Worm (Caenorhabditis elegans) whole organism, young adult: ENCODE data around the gene F40A3.1.

Experiments used
- B0019.2 ChIP-seq: fragments of 200-800 bp; sonication (Bioruptor generic); conservative IDR thresholded peaks from 2 replicates; pipeline ENCODE4 v1.3.6; 2022; ENCODE audit warnings: missing genetic modification reagents, missing genetic modification characterization, missing compliant biosample characterization
- B0261.1 ChIP-seq: sonication (generic microtip); optimal IDR thresholded peaks from 2 replicates; lab custom pipeline; 2016; ENCODE audit warnings: mild to moderate bottlenecking, missing genetic modification characterization, moderate library complexity, missing compliant biosample characterization
- C06A6.2 ChIP-seq: fragments of 200-800 bp; sonication (Bioruptor generic); conservative IDR thresholded peaks from 2 replicates; pipeline ENCODE4 v1.3.6; 2022; ENCODE audit warnings: missing genetic modification characterization, missing compliant biosample characterization
- F22D6.2 ChIP-seq: sonication (generic microtip); optimal IDR thresholded peaks from 2 replicates; lab custom pipeline; 2016; ENCODE audit warnings: mild to moderate bottlenecking, missing genetic modification characterization, missing compliant biosample characterization
- F23B12.7 ChIP-seq: sonication (generic microtip); optimal IDR thresholded peaks from 2 replicates; lab custom pipeline; 2017; ENCODE audit warnings: missing genetic modification characterization, mild to moderate bottlenecking, missing compliant biosample characterization, antibody characterized with exemption, moderate library complexity; ENCODE audit not compliant: insufficient read depth
- F33H1.4 ChIP-seq: fragments of 200-800 bp; sonication (Bioruptor generic); IDR thresholded peaks from 2 replicates; pipeline ENCODE4 v1.3.6; 2022; ENCODE audit warnings: missing genetic modification reagents, missing genetic modification characterization, missing compliant biosample characterization
- F49E8.2 ChIP-seq: sonication (generic microtip); optimal IDR thresholded peaks from 3 replicates; lab custom pipeline; 2017; ENCODE audit warnings: missing genetic modification characterization, mild to moderate bottlenecking, missing compliant biosample characterization, antibody characterized with exemption, moderate library complexity; ENCODE audit not compliant: insufficient read depth
- F57A8.1 ChIP-seq: fragments of 200-800 bp; sonication (Bioruptor generic); optimal IDR thresholded peaks from 2 replicates; lab custom pipeline; 2018; ENCODE audit warnings: mild to moderate bottlenecking, missing genetic modification characterization, moderate library complexity, missing compliant biosample characterization
- Y53F4B.3 ChIP-seq: fragments of 200-800 bp; sonication (Bioruptor generic); IDR thresholded peaks from 2 replicates; pipeline ENCODE4 v1.3.6; 2022; ENCODE audit warnings: missing genetic modification reagents, missing genetic modification characterization, missing compliant biosample characterization
- Y53G8AR.9 ChIP-seq: fragments of 200-800 bp; sonication (Bioruptor generic); conservative IDR thresholded peaks from 2 replicates; pipeline ENCODE4 v1.3.6; 2022; ENCODE audit warnings: missing genetic modification reagents, missing genetic modification characterization, missing compliant biosample characterization
- Y67H2A.10 ChIP-seq: fragments of 200-800 bp; sonication (Bioruptor generic); conservative IDR thresholded peaks from 2 replicates; pipeline ENCODE4 v1.3.6; 2022; ENCODE audit warnings: missing genetic modification reagents, missing genetic modification characterization, missing compliant biosample characterization
- Y79H2A.3 ChIP-seq: fragments of 200-800 bp; sonication (Bioruptor generic); conservative IDR thresholded peaks from 2 replicates; pipeline ENCODE4 v1.3.6; 2022; ENCODE audit warnings: missing genetic modification reagents, missing genetic modification characterization, missing compliant biosample characterization
- ZK185.1 ChIP-seq: sonication (generic microtip); optimal IDR thresholded peaks from 2 replicates; lab custom pipeline; 2016; ENCODE audit warnings: mild to moderate bottlenecking, missing genetic modification characterization, missing compliant biosample characterization; ENCODE audit not compliant: poor library complexity, severe bottlenecking
- ama-1 ChIP-seq, 3 experiments: fragments of 150-350 bp in 1 of 3; sonication (generic microtip) in 2 of 3; optimal IDR thresholded peaks; 2 replicates each; lab custom pipeline; 2014 to 2018; ENCODE audit warnings: missing biosample characterization in 2 of 3, missing genetic modification characterization in 2 of 3, missing genetic modification reagents in 2 of 3
- aptf-2 ChIP-seq: fragments of 200-800 bp; sonication (Bioruptor generic); conservative IDR thresholded peaks from 2 replicates; pipeline ENCODE4 v1.3.6; 2022; ENCODE audit warnings: missing genetic modification reagents, missing genetic modification characterization, missing compliant biosample characterization
- aptf-3 ChIP-seq: fragments of 200-800 bp; sonication (Bioruptor generic); IDR thresholded peaks from 2 replicates; pipeline ENCODE4 v1.3.6; 2022; ENCODE audit warnings: missing genetic modification characterization, missing compliant biosample characterization
- atf-7 ChIP-seq: sonication (generic microtip); optimal IDR thresholded peaks from 2 replicates; lab custom pipeline; 2017; ENCODE audit warnings: mild to moderate bottlenecking, missing genetic modification characterization, missing compliant biosample characterization
- cebp-1 ChIP-seq, 2 experiments: fragments of 200-800 bp in 1 of 2; sonication (Bioruptor generic) in 1 of 2; sonication (generic microtip) in 1 of 2; IDR thresholded peaks in 1 of 2; optimal IDR thresholded peaks in 1 of 2; 2 replicates each; pipeline versions ENCODE4 v1.3.6 to Lab custom; 2017 to 2022; ENCODE audit warnings: missing compliant biosample characterization in 2 of 2, missing genetic modification characterization in 2 of 2, mild to moderate bottlenecking in 1 of 2, missing genetic modification reagents in 1 of 2, moderate library complexity in 1 of 2
- cebp-2 ChIP-seq: fragments of 200-800 bp; sonication (Bioruptor generic); IDR thresholded peaks from 2 replicates; pipeline ENCODE4 v1.3.6; 2022; ENCODE audit warnings: missing genetic modification characterization, missing compliant biosample characterization
- ceh-100 ChIP-seq: fragments of 200-800 bp; sonication (Bioruptor generic); IDR thresholded peaks from 2 replicates; pipeline ENCODE4 v1.3.6; 2022; ENCODE audit warnings: missing genetic modification reagents, missing genetic modification characterization, missing compliant biosample characterization
- ceh-27 ChIP-seq: fragments of 200-800 bp; sonication (Bioruptor generic); optimal IDR thresholded peaks from 2 replicates; lab custom pipeline; 2018; ENCODE audit warnings: mild to moderate bottlenecking, missing genetic modification characterization, moderate library complexity, missing compliant biosample characterization
- dox-1 ChIP-seq: fragments of 200-800 bp; sonication (Bioruptor generic); IDR thresholded peaks from 2 replicates; pipeline ENCODE4 v1.3.6; 2022; ENCODE audit warnings: missing genetic modification reagents, missing genetic modification characterization, missing compliant biosample characterization
- efl-1 ChIP-seq: fragments of 150-350 bp; optimal IDR thresholded peaks from 2 replicates; lab custom pipeline; 2014; ENCODE audit warnings: missing biosample characterization, missing genetic modification reagents, missing genetic modification characterization
- egl-18 ChIP-seq: fragments of 200-800 bp; sonication (Bioruptor generic); IDR thresholded peaks from 2 replicates; pipeline ENCODE4 v1.3.6; 2022; ENCODE audit warnings: missing genetic modification reagents, missing genetic modification characterization, missing compliant biosample characterization
- egrh-3 ChIP-seq: fragments of 200-800 bp; sonication (Bioruptor generic); IDR thresholded peaks from 2 replicates; pipeline ENCODE4 v1.3.6; 2022; ENCODE audit warnings: missing genetic modification reagents, missing genetic modification characterization, missing compliant biosample characterization
- hmg-1.2 ChIP-seq: fragments of 200-800 bp; sonication (Bioruptor generic); IDR thresholded peaks from 2 replicates; pipeline ENCODE4 v1.3.6; 2022; ENCODE audit warnings: missing genetic modification reagents, missing genetic modification characterization, missing compliant biosample characterization
- hrde-1 ChIP-seq: sonication (generic microtip); optimal IDR thresholded peaks from 2 replicates; lab custom pipeline; 2016; ENCODE audit warnings: missing genetic modification characterization, mild to moderate bottlenecking, missing compliant biosample characterization, moderate library complexity, missing genotype, missing genetic modification reagents, borderline replicate concordance
- hsf-1 ChIP-seq: fragments of 200-800 bp; sonication (Bioruptor generic); IDR thresholded peaks from 2 replicates; pipeline ENCODE4 v1.3.6; 2022; ENCODE audit warnings: missing genetic modification reagents, missing genetic modification characterization, missing compliant biosample characterization
- lsl-1 ChIP-seq: fragments of 200-800 bp; sonication (Bioruptor generic); optimal IDR thresholded peaks from 2 replicates; lab custom pipeline; 2018; ENCODE audit warnings: mild to moderate bottlenecking, missing genetic modification characterization, moderate library complexity, missing compliant biosample characterization
- mes-4 ChIP-seq: sonication (generic microtip); optimal IDR thresholded peaks from 2 replicates; lab custom pipeline; 2016; ENCODE audit warnings: missing genotype, missing genetic modification characterization, missing compliant biosample characterization
- mxl-1 ChIP-seq: sonication (generic microtip); optimal IDR thresholded peaks from 2 replicates; lab custom pipeline; 2016; ENCODE audit warnings: missing genetic modification characterization, missing compliant biosample characterization
- nfyb-1 ChIP-seq: fragments of 200-800 bp; sonication (Bioruptor generic); IDR thresholded peaks from 2 replicates; pipeline ENCODE4 v1.3.6; 2022; ENCODE audit warnings: missing genetic modification reagents, missing genetic modification characterization, missing compliant biosample characterization
- nhr-120 ChIP-seq: fragments of 200-800 bp; sonication (Bioruptor generic); IDR thresholded peaks from 2 replicates; pipeline ENCODE4 v1.3.6; 2022; ENCODE audit warnings: missing genetic modification characterization, missing compliant biosample characterization
- nhr-90 ChIP-seq: sonication (generic microtip); optimal IDR thresholded peaks from 2 replicates; lab custom pipeline; 2016; ENCODE audit warnings: missing genotype, mild to moderate bottlenecking, missing genetic modification characterization, missing compliant biosample characterization
- rcor-1 ChIP-seq: fragments of 200-800 bp; sonication (Bioruptor generic); IDR thresholded peaks from 2 replicates; pipeline ENCODE4 v1.3.6; 2022; ENCODE audit warnings: missing genetic modification reagents, missing genetic modification characterization, missing compliant biosample characterization
- rec-8 ChIP-seq, 2 experiments: sonication (generic microtip); optimal IDR thresholded peaks; 2 replicates each; lab custom pipeline; 2016; ENCODE audit warnings: mild to moderate bottlenecking in 2 of 2, missing genetic modification characterization in 2 of 2, missing genetic modification reagents in 2 of 2, missing genotype in 2 of 2, missing biosample characterization in 1 of 2, missing compliant biosample characterization in 1 of 2, moderate library complexity in 1 of 2
- repo-1 ChIP-seq: sonication (generic microtip); optimal IDR thresholded peaks from 2 replicates; lab custom pipeline; 2017; ENCODE audit warnings: mild to moderate bottlenecking, missing genetic modification characterization, missing compliant biosample characterization
- sea-2 ChIP-seq: fragments of 200-800 bp; sonication (Bioruptor generic); IDR thresholded peaks from 2 replicates; pipeline ENCODE4 v1.3.6; 2022; ENCODE audit warnings: missing genetic modification characterization, missing compliant biosample characterization
- snpc-1.1 ChIP-seq: sonication (generic microtip); optimal IDR thresholded peaks from 2 replicates; lab custom pipeline; 2017; ENCODE audit warnings: missing genetic modification characterization, mild to moderate bottlenecking, missing compliant biosample characterization, antibody characterized with exemption, moderate library complexity, missing genotype, missing genetic modification reagents; ENCODE audit not compliant: insufficient read depth
- snpc-1.3 ChIP-seq: sonication (generic microtip); optimal IDR thresholded peaks from 2 replicates; lab custom pipeline; 2017; ENCODE audit warnings: missing genetic modification characterization, mild to moderate bottlenecking, missing compliant biosample characterization, antibody characterized with exemption, moderate library complexity, missing genotype, missing genetic modification reagents; ENCODE audit not compliant: insufficient read depth
- tbx-9 ChIP-seq: sonication (generic microtip); optimal IDR thresholded peaks from 2 replicates; lab custom pipeline; 2016; ENCODE audit warnings: borderline replicate concordance, missing genetic modification characterization, inconsistent platforms, missing compliant biosample characterization
- zfh-2 ChIP-seq: fragments of 200-800 bp; sonication (Bioruptor generic); conservative IDR thresholded peaks from 2 replicates; pipeline ENCODE4 v1.3.6; 2022; ENCODE audit warnings: missing genetic modification reagents, missing genetic modification characterization, missing compliant biosample characterization
- ztf-18 ChIP-seq: sonication (generic microtip); optimal IDR thresholded peaks from 2 replicates; lab custom pipeline; 2016; ENCODE audit warnings: missing genotype, mild to moderate bottlenecking, missing genetic modification characterization, missing compliant biosample characterization
- ztf-22 ChIP-seq: fragments of 200-800 bp; sonication (Bioruptor generic); optimal IDR thresholded peaks from 2 replicates; lab custom pipeline; 2018; ENCODE audit warnings: mild to moderate bottlenecking, missing genetic modification characterization, moderate library complexity, missing compliant biosample characterization
- ztf-26 ChIP-seq: sonication (generic microtip); optimal IDR thresholded peaks from 2 replicates; lab custom pipeline; 2017; ENCODE audit warnings: missing genetic modification characterization, missing compliant biosample characterization
- ztf-3 ChIP-seq: fragments of 200-800 bp; sonication (Bioruptor generic); optimal IDR thresholded peaks from 2 replicates; lab custom pipeline; 2018; ENCODE audit warnings: mild to moderate bottlenecking, missing genetic modification characterization, missing compliant biosample characterization
- ztf-6 ChIP-seq: fragments of 200-800 bp; sonication (Bioruptor generic); IDR thresholded peaks from 2 replicates; pipeline ENCODE4 v1.3.6; 2022; ENCODE audit warnings: missing genetic modification reagents, missing genetic modification characterization, missing compliant biosample characterization

The F40A3.1 gene

ce11 chrV:7848251-7848650 lies 43.1 kb upstream of the F40A3.1 start:
- TF ChIP-seq hrde-1 (no peak), mxl-1 (tag; lab: Kevin White, UChicago) (no peak), Y67H2A.10 (no peak), cebp-2 (no peak), mes-4 (tag; lab: Kevin White, UChicago) (no peak), efl-1 (GFP tag; lab: Kevin White, UChicago) (no peak), snpc-1.1 (tag; lab: Kevin White, UChicago) (no peak), F57A8.1 (no peak), nfyb-1 (no peak), Y79H2A.3 (no peak), ztf-22 (no peak), F33H1.4 (GFP tag; lab: Robert Waterston, UW) (no peak), repo-1 (tag; lab: Kevin White, UChicago) (no peak), aptf-2 (GFP tag; lab: Robert Waterston, UW) (no peak), atf-7 (peak; percentile 2), rcor-1 (GFP tag; lab: Robert Waterston, UW) (no peak), nhr-120 (GFP tag; lab: Robert Waterston, UW) (no peak), aptf-3 (GFP tag; lab: Robert Waterston, UW) (no peak), ztf-3 (GFP tag; lab: Kevin White, UChicago) (no peak), ztf-6 (GFP tag; lab: Robert Waterston, UW) (no peak), B0261.1 (no peak), ceh-100 (GFP tag; lab: Robert Waterston, UW) (no peak), egl-18 (GFP tag; lab: Robert Waterston, UW) (no peak), sea-2 (GFP tag; lab: Robert Waterston, UW) (no peak), ZK185.1 (no peak), nhr-90 (tag; lab: Kevin White, UChicago) (no peak), Y53F4B.3 (GFP tag; lab: Robert Waterston, UW) (no peak), ztf-26 (tag; lab: Kevin White, UChicago) (no peak), hmg-1.2 (GFP tag; lab: Robert Waterston, UW) (peak; percentile 30; the same call in 1 of the 2 replicates), rec-8 (tag; optimal IDR thresholded peaks at IDR 0.05; lab: Kevin White, UChicago) (no peak), dox-1 (GFP tag; lab: Robert Waterston, UW) (peak; percentile 50; the same call in 1 of the 2 replicates), egrh-3 (GFP tag; lab: Robert Waterston, UW) (peak; percentile 57; the same call in 1 of the 2 replicates), zfh-2 (GFP tag; lab: Robert Waterston, UW) (peak; percentile 90), ama-1 (optimal IDR thresholded peaks at IDR 0.05; lab: Kevin White, UChicago) (no peak), ama-1 (GFP tag; optimal IDR thresholded peaks at IDR 0.05; lab: Kevin White, UChicago) (no peak), F49E8.2 (no peak), C06A6.2 (GFP tag; lab: Robert Waterston, UW) (no peak), F22D6.2 (tag; lab: Kevin White, UChicago) (no peak), hsf-1 (GFP tag; lab: Robert Waterston, UW) (no peak), tbx-9 (no peak), snpc-1.3 (tag; lab: Kevin White, UChicago) (no peak), F23B12.7 (tag; lab: Kevin White, UChicago) (no peak), lsl-1 (no peak), Y53G8AR.9 (no peak), ztf-18 (tag; lab: Kevin White, UChicago) (no peak), cebp-1 (GFP tag; IDR thresholded peaks at IDR 0.05; lab: Robert Waterston, UW) (no peak), cebp-1 (tag; optimal IDR thresholded peaks at IDR 0.05; lab: Kevin White, UChicago) (peak; percentile 65), ceh-27 (GFP tag; lab: Kevin White, UChicago) (peak; percentile 33), B0019.2 (GFP tag; lab: Robert Waterston, UW) (no peak)
